Worm (Caenorhabditis elegans) whole organism, young adult: ENCODE measurements around the gene cah-1.

Source experiments
- C06A6.2 ChIP-seq: fragments of 200-800 bp; sonication (Bioruptor generic); conservative IDR thresholded peaks from 2 replicates; pipeline ENCODE4 v1.3.6; 2022; ENCODE audit warnings: missing genetic modification characterization, missing compliant biosample characterization
- F55B11.4 ChIP-seq: sonication (generic microtip); optimal IDR thresholded peaks from 2 replicates; lab custom pipeline; 2016; ENCODE audit warnings: missing compliant biosample characterization, missing genetic modification characterization, borderline replicate concordance; ENCODE audit not compliant: insufficient read depth
- F57A8.1 ChIP-seq: fragments of 200-800 bp; sonication (Bioruptor generic); optimal IDR thresholded peaks from 2 replicates; lab custom pipeline; 2018; ENCODE audit warnings: mild to moderate bottlenecking, missing genetic modification characterization, moderate library complexity, missing compliant biosample characterization
- K11D2.4 ChIP-seq: fragments of 200-800 bp; sonication (Bioruptor generic); IDR thresholded peaks from 2 replicates; pipeline ENCODE4 v1.3.6; 2022; ENCODE audit warnings: missing genetic modification reagents, missing genetic modification characterization, missing compliant biosample characterization
- chd-7 ChIP-seq: sonication (generic microtip); optimal IDR thresholded peaks from 2 replicates; lab custom pipeline; 2016; ENCODE audit warnings: mild to moderate bottlenecking, missing genetic modification characterization, moderate library complexity, missing compliant biosample characterization
- dpl-1 ChIP-seq: fragments of 150-350 bp; optimal IDR thresholded peaks from 2 replicates; lab custom pipeline; 2014; ENCODE audit warnings: missing biosample characterization, missing genetic modification reagents, missing genetic modification characterization
- ets-4 ChIP-seq: fragments of 200-800 bp; sonication (Bioruptor generic); optimal IDR thresholded peaks from 2 replicates; lab custom pipeline; 2018; ENCODE audit warnings: mild to moderate bottlenecking, missing genetic modification characterization, missing compliant biosample characterization
- nfya-1 ChIP-seq: sonication (generic microtip); optimal IDR thresholded peaks from 2 replicates; lab custom pipeline; 2017; ENCODE audit warnings: antibody characterized with exemption, missing compliant biosample characterization, missing genetic modification characterization, borderline replicate concordance; ENCODE audit not compliant: insufficient read depth
- nhr-27 ChIP-seq: fragments of 200-800 bp; sonication (Bioruptor generic); optimal IDR thresholded peaks from 2 replicates; lab custom pipeline; 2018; ENCODE audit warnings: mild to moderate bottlenecking, missing genetic modification characterization, moderate library complexity, missing compliant biosample characterization
- rpc-1 ChIP-seq, 2 experiments: fragments of 150-350 bp in 1 of 2; sonication (generic microtip) in 1 of 2; optimal IDR thresholded peaks; 2 replicates each; lab custom pipeline; 2014 to 2018; ENCODE audit warnings: missing biosample characterization in 1 of 2, missing genetic modification characterization in 1 of 2, missing genetic modification reagents in 1 of 2, missing genotype in 1 of 2
- sea-2 ChIP-seq: fragments of 200-800 bp; sonication (Bioruptor generic); IDR thresholded peaks from 2 replicates; pipeline ENCODE4 v1.3.6; 2022; ENCODE audit warnings: missing genetic modification characterization, missing compliant biosample characterization
- snpc-4 ChIP-seq, 5 experiments: fragments of 150-350 bp in 1 of 5; sonication (generic microtip) in 4 of 5; optimal IDR thresholded peaks; 2 replicates each; lab custom pipeline; 2014 to 2018; ENCODE audit warnings: missing genetic modification characterization in 5 of 5, missing biosample characterization in 3 of 5, antibody characterized with exemption in 2 of 5, mild to moderate bottlenecking in 2 of 5, missing compliant biosample characterization in 2 of 5, missing genotype in 2 of 5, moderate library complexity in 2 of 5, missing genetic modification reagents in 1 of 5
- ztf-6 ChIP-seq: fragments of 200-800 bp; sonication (Bioruptor generic); IDR thresholded peaks from 2 replicates; pipeline ENCODE4 v1.3.6; 2022; ENCODE audit warnings: missing genetic modification reagents, missing genetic modification characterization, missing compliant biosample characterization

DNA sequence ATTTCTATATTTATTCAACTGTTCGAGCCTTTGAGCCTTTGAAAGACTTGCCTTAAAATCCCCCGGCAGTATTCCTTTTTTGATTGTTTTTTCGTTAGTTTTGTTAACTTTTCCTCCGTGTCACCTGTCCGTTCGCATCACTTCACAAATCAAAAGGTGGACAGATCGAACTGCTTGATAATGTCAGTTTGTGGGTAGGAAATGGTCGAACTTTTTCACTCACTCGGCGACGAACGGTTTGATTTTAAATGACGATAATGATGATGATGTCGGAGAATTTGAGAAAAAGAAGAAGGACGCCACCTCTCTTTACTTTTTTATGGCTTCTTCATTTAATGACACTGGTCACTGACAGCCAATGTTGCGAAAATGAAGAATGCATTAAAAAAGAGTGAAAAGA lies 33.6 kb upstream of the cah-1 start:
- TF ChIP-seq nfya-1 (tag; lab: Kevin White, UChicago) = no peak
- no peak for TF ChIP-seq chd-7 (tag; lab: Kevin White, UChicago)
- no peak for TF ChIP-seq rpc-1 (optimal IDR thresholded peaks at IDR 0.05; lab: Kevin White, UChicago)
- no peak for TF ChIP-seq rpc-1 (tag; optimal IDR thresholded peaks at IDR 0.05; lab: Kevin White, UChicago)
- no peak for TF ChIP-seq C06A6.2 (GFP tag; lab: Robert Waterston, UW)
- no peak for TF ChIP-seq ets-4 (GFP tag; lab: Kevin White, UChicago)
- TF ChIP-seq K11D2.4 (GFP tag; lab: Robert Waterston, UW) = no peak
- TF ChIP-seq F55B11.4 (tag; lab: Kevin White, UChicago) = no peak
- TF ChIP-seq ztf-6 (GFP tag; lab: Robert Waterston, UW) = no peak
- TF ChIP-seq F57A8.1 (GFP tag; lab: Kevin White, UChicago) = no peak
- no peak for TF ChIP-seq nhr-27 (tag; lab: Kevin White, UChicago)
- no peak for TF ChIP-seq dpl-1 (GFP tag; lab: Kevin White, UChicago)
- no peak for TF ChIP-seq sea-2
- TF ChIP-seq snpc-4 (GFP tag; optimal IDR thresholded peaks at IDR 0.05; lab: Kevin White, UChicago) = no peak
- TF ChIP-seq snpc-4 (tag; optimal IDR thresholded peaks at IDR 0.05; lab: Kevin White, UChicago) = no peak
